Worm (Caenorhabditis elegans) whole organism, late embryonic: ENCODE results near the gene btb-18.

Experiments
- T23F11.4 ChIP-seq: fragments of 200-800 bp; sonication (Bioruptor generic); optimal IDR thresholded peaks from 2 replicates; lab custom pipeline; 2018; ENCODE audit warnings: mild to moderate bottlenecking, missing genetic modification characterization, missing compliant biosample characterization
- ceh-24 ChIP-seq: sonication (generic microtip); optimal IDR thresholded peaks from 2 replicates; lab custom pipeline; 2016; ENCODE audit warnings: mild to moderate bottlenecking, missing genetic modification characterization, missing compliant biosample characterization
- ceh-31 ChIP-seq: sonication (generic microtip); optimal IDR thresholded peaks from 2 replicates; lab custom pipeline; 2016; ENCODE audit warnings: missing genetic modification characterization, missing compliant biosample characterization
- dve-1 ChIP-seq: sonication (generic microtip); optimal IDR thresholded peaks from 2 replicates; lab custom pipeline; 2017; ENCODE audit warnings: antibody characterized with exemption, mild to moderate bottlenecking, missing genetic modification characterization, missing compliant biosample characterization
- ets-4 ChIP-seq: sonication (generic microtip); optimal IDR thresholded peaks from 2 replicates; lab custom pipeline; 2016; ENCODE audit warnings: missing genetic modification characterization, missing compliant biosample characterization
- fax-1 ChIP-seq: sonication (generic microtip); optimal IDR thresholded peaks from 2 replicates; lab custom pipeline; 2016; ENCODE audit warnings: missing genotype, missing genetic modification characterization, missing compliant biosample characterization
- npax-4 ChIP-seq: sonication (generic microtip); optimal IDR thresholded peaks from 2 replicates; lab custom pipeline; 2016; ENCODE audit warnings: missing genetic modification characterization, missing compliant biosample characterization
- pha-4 ChIP-seq: fragments of 150-350 bp; optimal IDR thresholded peaks from 2 replicates; lab custom pipeline; 2018; ENCODE audit warnings: missing biosample characterization, missing genetic modification reagents, missing genetic modification characterization
- sox-2 ChIP-seq: fragments of 200-800 bp; sonication (Bioruptor generic); IDR thresholded peaks from 2 replicates; pipeline ENCODE4 v1.3.6; 2022; ENCODE audit warnings: missing genetic modification reagents, missing genetic modification characterization, missing compliant biosample characterization
- ttx-3 ChIP-seq: sonication (generic microtip); optimal IDR thresholded peaks from 2 replicates; lab custom pipeline; 2016; ENCODE audit warnings: missing genetic modification reagents, missing genetic modification characterization, missing compliant biosample characterization

DNA sequence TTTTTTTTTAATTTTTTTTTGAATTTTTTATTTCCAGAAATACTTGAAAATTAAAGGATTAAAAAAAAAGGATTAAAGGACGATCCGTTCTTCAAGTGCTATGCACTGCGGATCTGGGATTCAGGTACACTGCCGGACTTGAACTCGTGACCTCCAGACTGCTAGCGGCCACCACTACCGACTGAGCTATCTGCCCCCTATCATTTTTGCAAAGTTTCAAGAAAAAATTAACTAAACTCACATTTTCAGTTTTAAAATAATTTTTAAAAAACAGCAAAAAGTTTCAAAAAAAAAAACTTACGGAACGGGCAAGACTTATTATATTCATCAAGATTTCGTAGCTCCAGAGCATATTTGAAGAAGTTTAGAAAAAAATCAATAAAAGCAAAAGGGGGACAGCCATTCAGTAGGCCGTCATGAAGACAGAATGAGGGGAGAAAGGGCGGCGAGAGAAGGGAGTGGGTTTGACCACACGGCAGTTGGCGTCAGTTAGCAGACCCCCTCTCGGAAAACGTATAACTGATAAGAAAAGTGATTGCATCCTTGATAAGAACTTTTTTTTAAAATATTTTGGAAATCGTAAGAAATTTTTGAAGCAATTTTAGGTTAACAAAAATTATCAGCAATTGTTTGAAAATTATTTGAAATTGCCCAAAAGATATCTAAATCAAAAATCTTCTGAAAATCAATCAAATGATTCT lies 13.1 kb downstream of the btb-18 start:
- no peak for TF ChIP-seq pha-4 (tag; lab: Kevin White, UChicago)
- TF ChIP-seq fax-1 (tag; lab: Kevin White, UChicago): no peak
- no peak for TF ChIP-seq T23F11.4 (GFP tag; lab: Kevin White, UChicago)
- TF ChIP-seq ceh-31 (tag; lab: Kevin White, UChicago): no peak
- TF ChIP-seq ets-4 (tag; lab: Kevin White, UChicago): no peak
- TF ChIP-seq sox-2 (GFP tag; lab: Robert Waterston, UW): no peak
- TF ChIP-seq ttx-3: no peak
- TF ChIP-seq dve-1 (tag; lab: Kevin White, UChicago): no peak
- no peak for TF ChIP-seq ceh-24
- TF ChIP-seq npax-4 (tag; lab: Kevin White, UChicago): no peak
